Worm (Caenorhabditis elegans): ENCODE measurements around the gene K12D9.1.
"Not testable (repeated sequence)": the region's sequence is repeated elsewhere in the genome, so short reads cannot be mapped to it uniquely, and the experiment has no call there.

K12D9.1 gene

DNA sequence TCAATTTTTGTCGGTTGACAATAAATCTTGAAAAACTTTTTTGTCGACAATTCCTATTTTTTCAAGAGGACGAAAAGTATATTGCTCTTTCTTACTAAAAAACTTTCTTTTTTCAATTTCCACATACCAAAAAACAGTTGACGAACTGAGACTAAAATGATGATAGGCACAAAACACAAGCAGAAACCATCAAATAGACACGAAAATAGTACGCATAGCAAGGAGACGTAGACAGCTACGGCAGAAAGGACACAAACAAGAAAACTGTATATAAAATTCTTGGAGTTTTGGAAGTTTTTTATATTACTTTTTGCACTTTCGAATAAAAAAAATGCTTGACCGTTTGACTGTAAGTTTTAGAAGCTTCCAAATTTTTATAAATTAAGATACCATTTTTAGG is at the start of gene K12D9.1:
Gene K12D9.1 (plus strand): TSS at position 301 of the 400 bp plus-strand sequence.
- TF ChIP-seq efl-1 (optimal IDR thresholded peaks at IDR 0.05) (no peak), efl-1 (GFP tag; optimal IDR thresholded peaks at IDR 0.05 in 1 of 2) (peak in 1 of 2 experiments; percentile 18), ceh-82 (tag; optimal IDR thresholded peaks at IDR 0.05) (no peak)

DNA sequence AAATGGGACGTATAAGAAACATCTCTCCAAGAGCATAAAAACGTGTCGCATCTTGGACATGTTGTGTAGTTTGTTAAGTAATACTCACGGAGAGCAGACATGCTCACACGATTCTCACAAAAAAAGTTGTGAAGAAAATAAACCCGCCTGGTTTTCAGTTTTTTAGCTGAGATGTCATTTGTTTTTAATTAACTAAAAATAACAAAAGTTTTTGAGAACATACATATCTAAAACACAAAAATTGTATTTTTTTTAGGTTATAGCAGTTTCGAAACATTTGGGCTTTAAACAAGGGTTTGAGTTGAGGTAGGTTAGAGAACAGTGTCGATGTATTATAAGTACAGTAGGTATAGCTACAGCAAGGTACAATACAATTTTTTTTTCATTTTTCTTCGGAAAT is 49.5 kb upstream of the K12D9.1 start, which contains the start of gene srh-88:
Gene srh-88 (minus strand): TSS at position 101 of the 400 bp plus-strand sequence.
- no peak for TF ChIP-seq C04F5.9 (tag; optimal IDR thresholded peaks at IDR 0.05)
- TF ChIP-seq fkh-4 (tag; optimal IDR thresholded peaks at IDR 0.05; ENCODE audit: borderline replicate concordance): no peak
- TF ChIP-seq nhr-84 (tag; optimal IDR thresholded peaks at IDR 0.05): no peak
- TF ChIP-seq grh-1 (GFP tag; IDR thresholded peaks at IDR 0.05): no peak
- no peak for TF ChIP-seq unc-30 (tag; optimal IDR thresholded peaks at IDR 0.05)
- no peak for TF ChIP-seq lin-35 (GFP tag; optimal IDR thresholded peaks at IDR 0.05)
- no peak for TF ChIP-seq dpl-1 (GFP tag; optimal IDR thresholded peaks at IDR 0.05)
- no peak for TF ChIP-seq nhr-20 (tag; optimal IDR thresholded peaks at IDR 0.05)
- TF ChIP-seq efl-3 (GFP tag; optimal IDR thresholded peaks at IDR 0.05): no peak
- no peak for TF ChIP-seq pqm-1 (tag; optimal IDR thresholded peaks at IDR 0.05)

DNA sequence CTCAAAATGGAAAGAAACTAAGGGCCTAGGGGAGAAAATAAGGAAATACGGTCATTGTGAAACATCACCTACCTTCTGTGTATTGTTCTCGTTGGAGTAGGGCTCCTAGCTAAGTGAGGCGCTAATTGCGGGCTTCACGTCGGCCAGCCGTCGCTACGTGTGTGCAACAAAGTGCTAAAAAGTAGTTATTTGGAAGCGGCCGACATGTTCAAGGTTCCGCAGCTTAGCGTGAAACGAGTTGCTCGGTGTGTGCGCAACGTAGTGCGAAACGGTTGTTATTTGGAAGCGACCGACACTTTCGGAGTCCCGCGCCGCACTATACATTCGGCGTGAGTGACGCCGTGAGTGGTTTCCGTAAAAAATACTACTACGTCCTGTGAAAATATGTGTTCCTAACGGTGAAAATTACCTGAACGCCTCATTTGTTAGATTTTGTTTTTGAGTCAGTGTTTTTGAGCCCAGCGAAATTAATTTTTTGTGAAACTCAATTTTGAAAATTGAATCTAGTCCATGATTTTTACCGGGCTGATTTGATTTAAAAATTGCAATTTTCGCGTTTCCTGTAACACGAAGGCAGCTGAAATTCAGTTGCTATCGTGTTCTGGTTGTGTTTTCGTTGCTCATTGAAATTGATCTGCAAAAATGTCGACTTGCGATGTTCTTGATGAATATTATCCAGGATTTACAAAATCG is 42.8 kb upstream of the K12D9.1 start, which contains the start of gene srw-129:
Gene srw-129 (plus strand): TSS at position 643 of the 693 bp plus-strand sequence.
- TF ChIP-seq lin-15B (tag; optimal IDR thresholded peaks at IDR 0.05) (no peak), fkh-8 (tag; optimal IDR thresholded peaks at IDR 0.05) (no peak), snpc-4 (tag; optimal IDR thresholded peaks at IDR 0.05) (no peak), snu-23 (GFP tag; optimal IDR thresholded peaks at IDR 0.05) (no peak), C04F5.9 (tag; optimal IDR thresholded peaks at IDR 0.05) (no peak), unc-98 (GFP tag; IDR thresholded peaks at IDR 0.05) (no peak), blmp-1 (tag; optimal IDR thresholded peaks at IDR 0.05) (no peak), nhr-12 (tag; optimal IDR thresholded peaks at IDR 0.05) (no peak), tlp-1 (tag; optimal IDR thresholded peaks at IDR 0.05) (no peak)

DNA sequence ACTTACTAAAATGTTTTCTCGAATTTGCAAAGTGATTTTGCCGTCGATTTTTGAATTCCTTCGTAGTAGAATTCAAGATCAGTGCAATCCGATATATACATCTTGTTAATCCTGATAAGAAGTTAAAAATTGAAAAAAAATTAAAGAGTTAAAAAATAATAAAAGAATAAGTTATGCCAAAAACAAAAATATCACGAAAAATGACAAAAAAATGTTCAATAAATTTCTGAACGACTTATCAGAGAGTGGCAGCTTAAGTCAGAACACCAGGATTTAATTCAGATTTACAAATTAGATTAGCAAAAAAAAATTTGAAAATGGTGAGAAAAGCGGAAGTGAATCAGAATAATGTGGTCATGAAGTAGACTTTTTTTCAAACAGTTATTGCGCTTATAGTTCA is 39.0 kb upstream of the K12D9.1 start, which contains the start of gene srw-123:
Gene srw-123 (minus strand): TSS at position 101 of the 400 bp plus-strand sequence.
- TF ChIP-seq ceh-63 (GFP tag; optimal IDR thresholded peaks at IDR 0.05); sptf-1 (tag; optimal IDR thresholded peaks at IDR 0.05); ceh-82 (tag; optimal IDR thresholded peaks at IDR 0.05): not testable (repeated sequence)

DNA sequence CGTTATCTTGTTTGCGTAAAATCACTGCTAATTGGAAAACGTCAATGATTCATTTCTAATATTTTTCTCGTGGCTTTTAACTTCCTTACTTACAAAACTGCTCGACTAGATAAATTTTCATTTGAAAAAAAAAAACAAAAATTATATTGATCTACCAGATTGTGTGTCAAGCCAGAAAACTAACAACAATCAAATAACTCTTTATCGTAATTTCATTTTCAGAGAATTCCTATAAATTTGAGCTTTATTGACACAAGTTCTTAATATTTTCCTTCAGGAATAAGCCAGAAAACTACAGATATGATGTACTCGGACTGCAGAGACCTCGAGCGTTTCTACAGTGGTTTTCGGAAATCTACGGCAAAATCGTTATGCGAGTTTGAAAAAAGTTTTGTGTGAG is 38.0 kb upstream of the K12D9.1 start, which contains the start of gene srw-124:
Gene srw-124 (plus strand): TSS at position 301 of the 400 bp plus-strand sequence.
- TF ChIP-seq nhr-12 (tag; optimal IDR thresholded peaks at IDR 0.05) (no peak), unc-30 (tag; optimal IDR thresholded peaks at IDR 0.05) (no peak), mep-1 (tag; optimal IDR thresholded peaks at IDR 0.05) (no peak), elt-2 (tag; optimal IDR thresholded peaks at IDR 0.05) (no peak), fkh-4 (tag; optimal IDR thresholded peaks at IDR 0.05; ENCODE audit: borderline replicate concordance) (no peak), ztf-4 (tag; optimal IDR thresholded peaks at IDR 0.05) (no peak), hlh-4 (tag; optimal IDR thresholded peaks at IDR 0.05) (no peak), dsc-1 (tag; optimal IDR thresholded peaks at IDR 0.05) (no peak), ceh-8 (GFP tag; optimal IDR thresholded peaks at IDR 0.05) (no peak), C34B4.2 (tag; optimal IDR thresholded peaks at IDR 0.05) (no peak), unc-130 (tag; optimal IDR thresholded peaks at IDR 0.05) (no peak), aha-1 (tag; optimal IDR thresholded peaks at IDR 0.05) (no peak), dpl-1 (GFP tag; optimal IDR thresholded peaks at IDR 0.05) (no peak), lsy-2 (tag; optimal IDR thresholded peaks at IDR 0.05) (no peak)
